Fruit fly (Drosophila melanogaster) Kc167 (cell line): ENCODE measurements around the gene al.

ENCODE experiments used
- Myc ChIP-seq: fragments of >200 bp; optimal IDR thresholded peaks from 2 replicates; lab custom pipeline; 2017; ENCODE audit warnings: missing external identifiers
- insv ChIP-seq: fragments of >200 bp; optimal IDR thresholded peaks from 3 replicates; lab custom pipeline; 2018; ENCODE audit warnings: missing external identifiers
- psq ChIP-seq: fragments of >200 bp; optimal IDR thresholded peaks from 2 replicates; lab custom pipeline; 2017; ENCODE audit warnings: missing external identifiers

dm6 chr2L:332235-332634 is 45.7 kb upstream of the al start, which contains the start of gene CG31921:
- TF ChIP-seq insv (lab: Kevin White, UChicago) (no peak), psq (no peak), Myc (lab: Kevin White, UChicago) (no peak)
